Worm (Caenorhabditis elegans) whole organism, L2 larva: ENCODE results near the gene srg-21.

Experiments
- mab-5 ChIP-seq: fragments of 150-350 bp; optimal IDR thresholded peaks from 2 replicates; lab custom pipeline; 2014; ENCODE audit warnings: missing biosample characterization, missing genetic modification characterization
- sma-9 ChIP-seq, 2 experiments: fragments of 150-350 bp in 1 of 2; sonication (generic microtip) in 1 of 2; optimal IDR thresholded peaks; 2 replicates each; lab custom pipeline; 2014 to 2016; ENCODE audit warnings: missing genetic modification characterization in 2 of 2, mild to moderate bottlenecking in 1 of 2, missing biosample characterization in 1 of 2, missing compliant biosample characterization in 1 of 2, missing genetic modification reagents in 1 of 2, moderate library complexity in 1 of 2

- TF ChIP-seq sma-9 (GFP tag; optimal IDR thresholded peaks at IDR 0.05; lab: Kevin White, UChicago): no peak
- TF ChIP-seq sma-9 (tag; optimal IDR thresholded peaks at IDR 0.05; lab: Kevin White, UChicago): no peak
- TF ChIP-seq mab-5 (tag; lab: Kevin White, UChicago): no peak
Measured at ce11 chrII:3105765-3106164, 14.6 kb upstream of the srg-21 start, which contains the start of gene clec-122.
